Fruit fly (Drosophila melanogaster) whole organism, embryonic: Measurements from ENCODE around the gene CG5180.

ENCODE experiments used
- C15 ChIP-seq: fragments of 200-800 bp; sonication (Bioruptor generic); IDR thresholded peaks from 3 replicates; pipeline ENCODE4 v1.3.6; 2022; ENCODE audit warnings: missing biosample characterization, missing genetic modification characterization
- CG10147 ChIP-seq: fragments of 200-800 bp; sonication (Bioruptor generic); optimal IDR thresholded peaks from 2 replicates; lab custom pipeline; 2019; ENCODE audit warnings: missing biosample characterization, mild to moderate bottlenecking, missing genetic modification characterization, moderate library complexity
- CG10274 ChIP-seq: fragments of 200-800 bp; sonication (Bioruptor generic); optimal IDR thresholded peaks from 3 replicates; lab custom pipeline; 2017; ENCODE audit warnings: missing biosample characterization, mild to moderate bottlenecking, missing genetic modification characterization
- CG10462 ChIP-seq: fragments of 200-800 bp; sonication (Bioruptor generic); optimal IDR thresholded peaks from 2 replicates; lab custom pipeline; 2016; ENCODE audit warnings: missing biosample characterization, missing genetic modification characterization
- CG11504 ChIP-seq: fragments of 200-800 bp; sonication (Bioruptor generic); optimal IDR thresholded peaks from 3 replicates; lab custom pipeline; 2019; ENCODE audit warnings: missing biosample characterization, mild to moderate bottlenecking, missing genetic modification characterization, moderate library complexity
- CG12219 ChIP-seq: fragments of 200-800 bp; sonication (Bioruptor generic); optimal IDR thresholded peaks from 3 replicates; lab custom pipeline; 2018; ENCODE audit warnings: missing biosample characterization, mild to moderate bottlenecking, missing genetic modification characterization
- CG1233 ChIP-seq: fragments of 200-800 bp; sonication (Bioruptor generic); optimal IDR thresholded peaks from 4 replicates; lab custom pipeline; 2018; ENCODE audit warnings: missing biosample characterization, mild to moderate bottlenecking, missing genetic modification characterization
- CG18619 ChIP-seq: fragments of 200-800 bp; sonication (Bioruptor generic); optimal IDR thresholded peaks from 3 replicates; lab custom pipeline; 2017; ENCODE audit warnings: missing biosample characterization, mild to moderate bottlenecking, missing genetic modification characterization
- CG3281 ChIP-seq: fragments of 200-800 bp; sonication (Bioruptor generic); optimal IDR thresholded peaks from 3 replicates; lab custom pipeline; 2017; ENCODE audit warnings: missing biosample characterization, mild to moderate bottlenecking, missing genetic modification characterization
- CG7372 ChIP-seq: fragments of 200-800 bp; sonication (Bioruptor generic); IDR thresholded peaks from 2 replicates; pipeline ENCODE4 v1.3.6; 2022; ENCODE audit warnings: missing biosample characterization, missing genetic modification characterization
- CG7786 ChIP-seq: fragments of 200-800 bp; sonication (Bioruptor generic); optimal IDR thresholded peaks from 2 replicates; lab custom pipeline; 2016; ENCODE audit warnings: missing biosample characterization, missing genetic modification characterization
- CG9437 ChIP-seq: fragments of 200-800 bp; sonication (Bioruptor generic); optimal IDR thresholded peaks from 2 replicates; lab custom pipeline; 2018; ENCODE audit warnings: missing biosample characterization, mild to moderate bottlenecking, missing genetic modification characterization
- Chrac-16 ChIP-seq: fragments of 200-800 bp; sonication (Bioruptor generic); optimal IDR thresholded peaks from 3 replicates; lab custom pipeline; 2016; ENCODE audit warnings: missing biosample characterization, missing genetic modification characterization
- Dip3 ChIP-seq: fragments of 200-800 bp; sonication (Bioruptor generic); optimal IDR thresholded peaks from 3 replicates; lab custom pipeline; 2016; ENCODE audit warnings: missing biosample characterization, missing genetic modification characterization
- GATAe ChIP-seq: fragments of 200-800 bp; sonication (Bioruptor generic); conservative IDR thresholded peaks from 2 replicates; pipeline ENCODE4 v1.3.6; 2022; ENCODE audit warnings: missing biosample characterization, missing genetic modification characterization
- Gug ChIP-seq: fragments of 200-800 bp; sonication (Bioruptor generic); IDR thresholded peaks from 4 replicates; pipeline ENCODE4 v1.3.6; 2022; ENCODE audit warnings: missing biosample characterization, missing genetic modification characterization
- Mrtf ChIP-seq: fragments of 200-800 bp; sonication (Bioruptor generic); IDR thresholded peaks from 3 replicates; pipeline ENCODE4 v1.3.6; 2022; ENCODE audit warnings: missing biosample characterization, missing genetic modification characterization
- NFAT ChIP-seq: fragments of 200-800 bp; sonication (Bioruptor generic); IDR thresholded peaks from 2 replicates; pipeline ENCODE4 v1.3.6; 2022; ENCODE audit warnings: missing biosample characterization, missing genetic modification characterization
- Nf-YA ChIP-seq: fragments of 200-800 bp; sonication (Bioruptor generic); IDR thresholded peaks from 2 replicates; pipeline ENCODE4 v1.3.6; 2022; ENCODE audit warnings: missing biosample characterization, missing genetic modification characterization
- Nf-YB ChIP-seq: fragments of 200-800 bp; sonication (Bioruptor generic); optimal IDR thresholded peaks from 3 replicates; lab custom pipeline; 2019; ENCODE audit warnings: missing biosample characterization, mild to moderate bottlenecking, missing genetic modification characterization, moderate library complexity
- Opbp ChIP-seq: fragments of 200-800 bp; sonication (Bioruptor generic); IDR thresholded peaks from 3 replicates; pipeline ENCODE4 v1.3.6; 2022; ENCODE audit warnings: missing biosample characterization, missing genetic modification characterization; ENCODE audit not compliant: partially characterized antibody
- PHDP ChIP-seq: fragments of 200-800 bp; sonication (Bioruptor generic); optimal IDR thresholded peaks from 3 replicates; lab custom pipeline; 2018; ENCODE audit warnings: missing biosample characterization, mild to moderate bottlenecking, missing genetic modification characterization, moderate library complexity
- Sry-δ ChIP-seq: fragments of 200-800 bp; sonication (Bioruptor generic); optimal IDR thresholded peaks from 2 replicates; lab custom pipeline; 2016; ENCODE audit warnings: missing biosample characterization, missing genetic modification characterization
- Ssrp ChIP-seq: fragments of 200-800 bp; sonication (Bioruptor generic); optimal IDR thresholded peaks from 2 replicates; lab custom pipeline; 2018; ENCODE audit warnings: missing biosample characterization, mild to moderate bottlenecking, missing genetic modification characterization, moderate library complexity
- Usf ChIP-seq: fragments of 200-800 bp; sonication (Bioruptor generic); optimal IDR thresholded peaks from 2 replicates; lab custom pipeline; 2017; ENCODE audit warnings: missing genotype, missing biosample characterization, missing genetic modification characterization
- ac ChIP-seq: fragments of 200-800 bp; sonication (Bioruptor generic); optimal IDR thresholded peaks from 3 replicates; lab custom pipeline; 2017; ENCODE audit warnings: missing biosample characterization, mild to moderate bottlenecking, missing genetic modification characterization
- al ChIP-seq: fragments of 200-800 bp; sonication (Bioruptor generic); IDR thresholded peaks from 2 replicates; pipeline ENCODE4 v1.3.6; 2022; ENCODE audit warnings: missing biosample characterization, missing genetic modification characterization
- amos ChIP-seq: fragments of 200-800 bp; sonication (Bioruptor generic); IDR thresholded peaks from 2 replicates; pipeline ENCODE4 v1.3.6; 2022; ENCODE audit warnings: missing biosample characterization, missing genetic modification characterization; ENCODE audit not compliant: partially characterized antibody
- ash1 ChIP-seq: fragments of 200-800 bp; sonication (Bioruptor generic); optimal IDR thresholded peaks from 2 replicates; lab custom pipeline; 2018; ENCODE audit warnings: missing biosample characterization, mild to moderate bottlenecking, missing genetic modification characterization
- chm ChIP-seq: fragments of 200-800 bp; sonication (Bioruptor generic); IDR thresholded peaks from 2 replicates; pipeline ENCODE4 v1.3.6; 2022; ENCODE audit warnings: missing biosample characterization, missing genetic modification characterization
- croc ChIP-seq: fragments of 200-800 bp; sonication (Bioruptor generic); conservative IDR thresholded peaks from 3 replicates; pipeline ENCODE4 v1.3.6; 2022; ENCODE audit warnings: missing biosample characterization, missing genetic modification characterization
- cwo ChIP-seq: fragments of 200-800 bp; sonication (Bioruptor generic); optimal IDR thresholded peaks from 3 replicates; lab custom pipeline; 2017; ENCODE audit warnings: missing biosample characterization, missing genetic modification characterization, mild to moderate bottlenecking, moderate library complexity, missing genetic modification reagents
- dimm ChIP-seq: fragments of 200-800 bp; sonication (Bioruptor generic); IDR thresholded peaks from 2 replicates; pipeline ENCODE4 v1.3.6; 2022; ENCODE audit warnings: missing biosample characterization, missing genetic modification characterization
- dpn ChIP-seq, 2 experiments: fragments of 200-800 bp; sonication (Bioruptor generic); optimal IDR thresholded peaks; 3 replicates each; lab custom pipeline; 2016; ENCODE audit warnings: missing biosample characterization in 2 of 2, missing genetic modification characterization in 2 of 2
- eve ChIP-seq, 2 experiments: fragments of >200 bp; optimal IDR thresholded peaks; 2 replicates each; lab custom pipeline; 2017; ENCODE audit warnings: missing biosample characterization in 2 of 2, missing genetic modification characterization in 2 of 2
- fd102C ChIP-seq: fragments of 200-800 bp; sonication (Bioruptor generic); optimal IDR thresholded peaks from 2 replicates; lab custom pipeline; 2018; ENCODE audit warnings: missing biosample characterization, mild to moderate bottlenecking, missing genetic modification characterization, moderate library complexity
- fru ChIP-seq: fragments of >200 bp; optimal IDR thresholded peaks from 2 replicates; lab custom pipeline; 2017
- ftz-f1 ChIP-seq: fragments of 200-800 bp; sonication (Bioruptor generic); optimal IDR thresholded peaks from 2 replicates; lab custom pipeline; 2016; ENCODE audit warnings: missing biosample characterization, missing genetic modification characterization
- gro ChIP-seq: fragments of 200-800 bp; sonication (Bioruptor generic); optimal IDR thresholded peaks from 2 replicates; lab custom pipeline; 2016; ENCODE audit warnings: missing biosample characterization, missing genetic modification characterization
- gsb-n ChIP-seq: fragments of 200-800 bp; sonication (Bioruptor generic); optimal IDR thresholded peaks from 3 replicates; lab custom pipeline; 2018; ENCODE audit warnings: missing biosample characterization, mild to moderate bottlenecking, missing genetic modification characterization
- ind ChIP-seq: fragments of 200-800 bp; sonication (Bioruptor generic); optimal IDR thresholded peaks from 3 replicates; lab custom pipeline; 2016; ENCODE audit warnings: missing biosample characterization, missing genetic modification characterization
- inv ChIP-seq: fragments of 200-800 bp; sonication (Bioruptor generic); IDR thresholded peaks from 2 replicates; pipeline ENCODE4 v1.3.6; 2022; ENCODE audit warnings: missing biosample characterization, missing genetic modification characterization; ENCODE audit not compliant: partially characterized antibody
- pb ChIP-seq: fragments of 200-800 bp; sonication (Bioruptor generic); optimal IDR thresholded peaks from 3 replicates; lab custom pipeline; 2016; ENCODE audit warnings: missing biosample characterization, missing genetic modification characterization
- pnt ChIP-seq: fragments of 200-800 bp; sonication (Bioruptor generic); optimal IDR thresholded peaks from 3 replicates; lab custom pipeline; 2016; ENCODE audit warnings: missing biosample characterization, missing genetic modification characterization
- scrt ChIP-seq: fragments of 200-800 bp; sonication (Bioruptor generic); optimal IDR thresholded peaks from 2 replicates; lab custom pipeline; 2018; ENCODE audit warnings: missing biosample characterization, mild to moderate bottlenecking, missing genetic modification characterization, moderate library complexity
- sd ChIP-seq: fragments of 200-800 bp; sonication (Bioruptor generic); optimal IDR thresholded peaks from 3 replicates; lab custom pipeline; 2018; ENCODE audit warnings: missing biosample characterization, mild to moderate bottlenecking, missing genetic modification characterization, moderate library complexity
- stc ChIP-seq: fragments of 200-800 bp; sonication (Bioruptor generic); IDR thresholded peaks from 2 replicates; pipeline ENCODE4 v1.3.6; 2022; ENCODE audit warnings: missing biosample characterization, missing genetic modification characterization
- tin ChIP-seq: fragments of 200-800 bp; sonication (Bioruptor generic); optimal IDR thresholded peaks from 3 replicates; lab custom pipeline; 2016; ENCODE audit warnings: missing biosample characterization, missing genetic modification characterization
- trem ChIP-seq: fragments of 200-800 bp; optimal IDR thresholded peaks from 3 replicates; lab custom pipeline; 2019; ENCODE audit warnings: missing biosample characterization, mild to moderate bottlenecking, missing genetic modification characterization, moderate library complexity
- twi ChIP-seq: fragments of 200-800 bp; optimal IDR thresholded peaks from 2 replicates; lab custom pipeline; 2019; ENCODE audit warnings: missing biosample characterization, mild to moderate bottlenecking, missing genetic modification characterization, moderate library complexity
- zen ChIP-seq: fragments of 200-800 bp; sonication (Bioruptor generic); optimal IDR thresholded peaks from 3 replicates; lab custom pipeline; 2018; ENCODE audit warnings: missing biosample characterization, mild to moderate bottlenecking, missing genetic modification characterization, moderate library complexity

CG5180 gene

DNA sequence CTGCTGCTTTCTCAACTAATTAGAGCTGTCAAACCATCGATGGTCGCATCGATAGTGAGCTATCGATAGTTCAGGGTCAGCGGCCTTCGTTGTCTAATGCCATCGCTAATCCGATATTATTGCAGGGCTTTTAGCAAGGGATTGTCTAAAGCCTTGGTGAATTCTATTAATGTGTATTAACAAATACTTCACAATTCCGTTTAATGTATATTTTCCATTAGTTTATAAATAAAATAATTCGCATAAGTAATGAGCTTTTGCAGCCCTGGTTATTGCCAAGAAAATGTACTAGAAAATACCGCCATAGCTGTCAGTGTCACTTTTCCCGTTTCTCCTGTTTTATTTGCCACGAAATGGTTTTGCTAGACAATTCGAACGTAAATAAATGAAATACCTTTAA lies 22.1 kb downstream of the CG5180 start, which contains the start of the genes EloB and Srp14 (continued):
- TF ChIP-seq Opbp (GFP tag; lab: Robert Waterston, UW) (peak; percentile 97), pnt (GFP tag; lab: Kevin White, UChicago) (peak; percentile 57), gsb-n (tag; lab: Kevin White, UChicago) (no peak), C15 (GFP tag; lab: Robert Waterston, UW) (peak; percentile 61; the same call in 1 of the 3 replicates), Ssrp (peak; percentile 73), Mrtf (peak; percentile 64; the same call in 2 of the 3 replicates), CG10462 (peak; percentile 61), fd102C (GFP tag; lab: Kevin White, UChicago) (no peak), zen (tag; lab: Kevin White, UChicago) (peak; percentile 85), gro (GFP tag; lab: Kevin White, UChicago) (peak; percentile 87), sd (tag; lab: Kevin White, UChicago) (no peak), tin (peak; percentile 86), stc (GFP tag; lab: Robert Waterston, UW) (peak; percentile 60), CG10147 (peak; percentile 84), CG12219 (GFP tag; lab: Kevin White, UChicago) (peak; percentile 61), CG18619 (GFP tag; lab: Kevin White, UChicago) (peak; percentile 73), inv (GFP tag; lab: Robert Waterston, UW) (peak; percentile 97), fru (lab: Kevin White, UChicago) (no peak), CG10274 (no peak), CG7372 (GFP tag; lab: Robert Waterston, UW) (peak; percentile 49; the same call in 1 of the 2 replicates), Gug (peak; percentile 86), ac (GFP tag; lab: Kevin White, UChicago) (no peak), CG1233 (GFP tag; lab: Kevin White, UChicago) (peak; percentile 74), dimm (0 out of 2 replicates have a peak, but pooled peaks have one; percentile 40), CG9437 (GFP tag; lab: Kevin White, UChicago) (peak; percentile 47), scrt (GFP tag; lab: Kevin White, UChicago) (peak; percentile 71), CG7786 (GFP tag; lab: Kevin White, UChicago) (peak; percentile 82), croc (GFP tag; lab: Robert Waterston, UW) (0 out of 3 replicates have a peak, but pooled peaks have one; percentile 30), trem (tag; lab: Kevin White, UChicago) (peak; percentile 93), Dip3 (GFP tag; lab: Kevin White, UChicago) (peak; percentile 78), ind (peak; percentile 81), Nf-YB (GFP tag; lab: Kevin White, UChicago) (peak; percentile 53), cwo (GFP tag; lab: Kevin White, UChicago) (peak; percentile 52), Nf-YA (GFP tag; lab: Robert Waterston, UW) (no peak), dpn (GFP tag; optimal IDR thresholded peaks at IDR 0.05; lab: Kevin White, UChicago) (peak; percentile 78 to 83), PHDP (tag; lab: Kevin White, UChicago) (peak; percentile 85), Usf (GFP tag; lab: Kevin White, UChicago) (peak; percentile 19), GATAe (GFP tag; lab: Robert Waterston, UW) (no peak), Sry-δ (GFP tag; lab: Kevin White, UChicago) (peak; percentile 99), eve (GFP tag; optimal IDR thresholded peaks at IDR 0.05; lab: Kevin White, UChicago) (no peak), ftz-f1 (GFP tag; lab: Kevin White, UChicago) (peak; percentile 100), Chrac-16 (GFP tag; lab: Kevin White, UChicago) (peak; percentile 84), twi (peak; percentile 63), ash1 (GFP tag; lab: Kevin White, UChicago) (no peak), pb (GFP tag; lab: Kevin White, UChicago) (peak; percentile 23), CG3281 (GFP tag; lab: Kevin White, UChicago) (peak; percentile 81), chm (peak; percentile 82), NFAT (GFP tag; lab: Robert Waterston, UW) (peak; percentile 86), CG11504 (tag; lab: Kevin White, UChicago) (no peak), al (GFP tag; lab: Robert Waterston, UW) (peak; percentile 78), amos (GFP tag; lab: Robert Waterston, UW) (peak; percentile 97)
